Worm (Caenorhabditis elegans) whole organism, L4 larva: Measurements from ENCODE around the gene srsx-14.

ENCODE experiments used
- R02D3.7 ChIP-seq: fragments of 150-350 bp; sonication (generic microtip); optimal IDR thresholded peaks from 3 replicates; lab custom pipeline; 2014; ENCODE audit warnings: missing biosample characterization, missing genetic modification characterization
- aly-2 ChIP-seq: sonication (generic microtip); optimal IDR thresholded peaks from 2 replicates; lab custom pipeline; 2018; ENCODE audit warnings: missing biosample characterization, missing genetic modification characterization
- ceh-32 ChIP-seq: sonication (generic microtip); optimal IDR thresholded peaks from 2 replicates; lab custom pipeline; 2016; ENCODE audit warnings: mild to moderate bottlenecking, missing genetic modification characterization, missing compliant biosample characterization; ENCODE audit not compliant: poor library complexity
- ces-1 ChIP-seq: fragments of 150-350 bp; sonication (generic microtip); optimal IDR thresholded peaks from 4 replicates; lab custom pipeline; 2014; ENCODE audit warnings: missing biosample characterization, missing genetic modification reagents, missing genetic modification characterization
- lin-29 ChIP-seq: fragments of 200-800 bp; sonication (Bioruptor generic); IDR thresholded peaks from 2 replicates; pipeline ENCODE4 v1.3.6; 2022; ENCODE audit warnings: missing genetic modification reagents, missing genetic modification characterization, missing compliant biosample characterization
- mxl-2 ChIP-seq: fragments of 200-800 bp; sonication (Bioruptor generic); conservative IDR thresholded peaks from 2 replicates; pipeline ENCODE4 v1.3.6; 2022; ENCODE audit warnings: missing genetic modification reagents, missing genetic modification characterization, missing compliant biosample characterization
- nhr-11 ChIP-seq: fragments of 150-350 bp; optimal IDR thresholded peaks from 2 replicates; lab custom pipeline; 2014; ENCODE audit warnings: missing biosample characterization, missing genetic modification characterization
- nhr-237 ChIP-seq: sonication (generic microtip); optimal IDR thresholded peaks from 2 replicates; lab custom pipeline; 2017; ENCODE audit warnings: missing biosample characterization, missing genetic modification characterization
- nhr-76 ChIP-seq: fragments of 150-350 bp; optimal IDR thresholded peaks from 2 replicates; lab custom pipeline; 2014; ENCODE audit warnings: missing biosample characterization, missing genetic modification characterization
- nhr-77 ChIP-seq: fragments of 150-350 bp; optimal IDR thresholded peaks from 2 replicates; lab custom pipeline; 2014; ENCODE audit warnings: missing biosample characterization, missing genetic modification characterization
- php-3 ChIP-seq: fragments of 200-800 bp; sonication (Bioruptor generic); IDR thresholded peaks from 2 replicates; pipeline ENCODE4 v1.3.6; 2022; ENCODE audit warnings: missing genetic modification reagents, missing genetic modification characterization, missing compliant biosample characterization
- spr-1 ChIP-seq: sonication (generic microtip); optimal IDR thresholded peaks from 2 replicates; lab custom pipeline; 2016; ENCODE audit warnings: mild to moderate bottlenecking, missing genetic modification characterization, missing compliant biosample characterization

- TF ChIP-seq nhr-237 (tag; lab: Kevin White, UChicago) (no peak), nhr-11 (no peak), nhr-76 (tag; lab: Kevin White, UChicago) (no peak), R02D3.7 (no peak), ces-1 (GFP tag; lab: Kevin White, UChicago) (no peak), spr-1 (tag; lab: Kevin White, UChicago) (no peak), php-3 (GFP tag; lab: Robert Waterston, UW) (no peak), lin-29 (GFP tag; lab: Robert Waterston, UW) (no peak), aly-2 (tag; lab: Kevin White, UChicago) (no peak), mxl-2 (GFP tag; lab: Robert Waterston, UW) (no peak), ceh-32 (tag; lab: Kevin White, UChicago) (no peak), nhr-77 (tag; lab: Kevin White, UChicago) (no peak)
Observed at ce11 chrIV:5662886-5663285, 35.9 kb upstream of the srsx-14 start.
